5 fruit fly cellular contexts compared by ENCODE assay signal in genomic region chr3R:17449402-17449801, dm6.
TF ChIP-seq lines count a peak whose summit lies in the region.

No protein-coding gene starts in this region.

- peak; percentile 84 to 91 for TF ChIP-seq CTCF in S2 (optimal IDR thresholded peaks at IDR 0.05; lab: Kevin White, UChicago)
- TF ChIP-seq CTCF in whole organism, embryonic (GFP tag; optimal IDR thresholded peaks at IDR 0.05; lab: Kevin White, UChicago), result peak; percentile 95

TF ChIP-seq in whole organism, embryonic, 481 proteins besides CTCF, POLR2A, EP300 and RAD21 (continues in another document):
- TF ChIP-seq bsh (GFP tag; optimal IDR thresholded peaks at IDR 0.05; lab: Kevin White, UChicago), result no peak
- TF ChIP-seq Dfd (GFP tag; optimal IDR thresholded peaks at IDR 0.05; lab: Kevin White, UChicago), result peak in 1 of 2 experiments; percentile 47
- no peak for TF ChIP-seq CG1529 (GFP tag; optimal IDR thresholded peaks at IDR 0.05; lab: Kevin White, UChicago)
- no peak for TF ChIP-seq CG1602 (GFP tag; optimal IDR thresholded peaks at IDR 0.05; lab: Kevin White, UChicago)
- peak; percentile 87 for TF ChIP-seq Ets65A (GFP tag; lab: Kevin White, UChicago)
- TF ChIP-seq ATbp (GFP tag; optimal IDR thresholded peaks at IDR 0.05; lab: Kevin White, UChicago), result no peak
- peak; percentile 14 for TF ChIP-seq CG2116 (GFP tag; optimal IDR thresholded peaks at IDR 0.05; lab: Kevin White, UChicago)
- TF ChIP-seq jing (GFP tag; optimal IDR thresholded peaks at IDR 0.05; lab: Kevin White, UChicago), result no peak
- TF ChIP-seq CG17912 (GFP tag; optimal IDR thresholded peaks at IDR 0.05; lab: Kevin White, UChicago), result no peak
- no peak for TF ChIP-seq CG12155 (GFP tag; optimal IDR thresholded peaks at IDR 0.05; lab: Kevin White, UChicago)
- no peak for TF ChIP-seq nau (GFP tag; optimal IDR thresholded peaks at IDR 0.05; lab: Kevin White, UChicago)
- peak; percentile 71 for TF ChIP-seq CG42726 (GFP tag; IDR thresholded peaks at IDR 0.05; lab: Robert Waterston, UW; ENCODE audit: partially characterized antibody)
- no peak for TF ChIP-seq tll (GFP tag; optimal IDR thresholded peaks at IDR 0.05; lab: Kevin White, UChicago)
- no peak for TF ChIP-seq org-1 (GFP tag; optimal IDR thresholded peaks at IDR 0.05; lab: Kevin White, UChicago)
- TF ChIP-seq CG3065 (GFP tag; optimal IDR thresholded peaks at IDR 0.05; lab: Kevin White, UChicago), result no peak
- no peak for TF ChIP-seq hkb (optimal IDR thresholded peaks at IDR 0.05; lab: Kevin White, UChicago)
- no peak for TF ChIP-seq hkb (GFP tag; IDR thresholded peaks at IDR 0.05; lab: Robert Waterston, UW)
- TF ChIP-seq ham (GFP tag; IDR thresholded peaks at IDR 0.05; lab: Robert Waterston, UW), result no peak
- no peak for TF ChIP-seq CG8924 (tag; optimal IDR thresholded peaks at IDR 0.05; lab: Kevin White, UChicago)
- no peak for TF ChIP-seq Dek (tag; optimal IDR thresholded peaks at IDR 0.05; lab: Kevin White, UChicago)
- TF ChIP-seq CG8281 (tag; optimal IDR thresholded peaks at IDR 0.05; lab: Kevin White, UChicago), result no peak
- peak; percentile 65; the same call in 2 of the 3 replicates for TF ChIP-seq knrl (GFP tag; IDR thresholded peaks at IDR 0.05; lab: Robert Waterston, UW; ENCODE audit: partially characterized antibody)
- TF ChIP-seq CG6791 (GFP tag; IDR thresholded peaks at IDR 0.05; lab: Robert Waterston, UW; ENCODE audit: partially characterized antibody), result peak; percentile 69

TF ChIP-seq in whole organism, prepupa, 60 proteins besides CTCF, POLR2A, EP300 and RAD21:
- TF ChIP-seq svp (GFP tag; lab: Kevin White, UChicago), result no peak
- peak; percentile 34 for TF ChIP-seq Eip78C (GFP tag; lab: Kevin White, UChicago)
- TF ChIP-seq CG31627 (GFP tag; optimal IDR thresholded peaks at IDR 0.05; lab: Kevin White, UChicago), result peak; percentile 6

TF ChIP-seq in whole organism, pupa, 21 proteins besides CTCF, POLR2A, EP300 and RAD21:
- no peak for TF ChIP-seq Pif1A (GFP tag; optimal IDR thresholded peaks at IDR 0.05; lab: Kevin White, UChicago)
- peak; percentile 86 for TF ChIP-seq D1 (tag; optimal IDR thresholded peaks at IDR 0.05; lab: Kevin White, UChicago)

TF ChIP-seq in whole organism, wandering third instar larva, 38 proteins besides CTCF, POLR2A, EP300 and RAD21:
- TF ChIP-seq Jra (GFP tag; optimal IDR thresholded peaks at IDR 0.05; lab: Kevin White, UChicago), result no peak
- peak; percentile 15 for TF ChIP-seq Myc (optimal IDR thresholded peaks at IDR 0.05; lab: Kevin White, UChicago)
- no peak for TF ChIP-seq Dif (GFP tag; optimal IDR thresholded peaks at IDR 0.05; lab: Kevin White, UChicago; ENCODE audit: partially characterized antibody)
- TF ChIP-seq pan (optimal IDR thresholded peaks at IDR 0.05; lab: Kevin White, UChicago), result no peak
TF ChIP-seq in whole organism, wandering third instar larva: peak in this region for 1.
